Worm (Caenorhabditis elegans): ENCODE measurements around the gene cest-16.

cest-16 gene

DNA sequence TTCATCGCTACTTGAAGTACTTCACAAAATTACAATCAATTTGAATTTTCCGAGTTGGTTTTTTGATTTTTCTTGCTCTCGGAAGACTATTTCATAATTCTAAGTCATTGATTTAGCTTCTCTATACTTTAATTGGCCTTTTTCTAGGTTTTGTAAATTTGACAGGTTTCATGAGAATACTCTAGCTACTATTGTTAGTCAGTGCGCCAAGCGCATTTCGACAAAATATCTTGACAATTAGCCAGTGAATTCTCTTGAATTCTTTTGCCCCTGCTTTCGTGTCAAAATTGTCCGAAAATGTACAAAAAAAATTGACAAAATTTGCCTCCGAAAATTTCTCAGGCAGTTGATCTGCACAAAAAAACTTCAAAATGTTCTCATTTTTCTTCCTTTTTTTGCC is 46.6 kb upstream of the cest-16 start:
- TF ChIP-seq ceh-88 (GFP tag; IDR thresholded peaks at IDR 0.05) (peak; percentile 17), sptf-1 (tag; optimal IDR thresholded peaks at IDR 0.05) (no peak), efl-1 (optimal IDR thresholded peaks at IDR 0.05) (no peak), efl-1 (GFP tag; optimal IDR thresholded peaks at IDR 0.05 in 1 of 2) (peak in 1 of 2 experiments; percentile 50), rnt-1 (tag; optimal IDR thresholded peaks at IDR 0.05) (peak; percentile 16)

DNA sequence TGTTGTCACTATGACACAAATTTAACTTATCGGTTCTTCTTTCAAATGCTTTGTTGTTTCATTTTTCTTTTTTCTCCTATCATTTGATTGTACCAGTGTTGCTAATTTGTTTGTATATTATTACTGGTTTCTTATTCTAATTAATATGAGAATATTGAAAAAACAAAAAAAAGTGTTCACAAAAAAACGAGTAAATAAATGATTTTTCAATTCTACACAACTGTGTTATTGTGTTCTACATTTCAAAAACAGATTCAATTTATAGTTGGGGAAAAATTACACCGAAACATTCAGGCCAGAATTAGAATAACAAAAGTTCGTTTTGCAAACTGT is 46.2 kb upstream of the cest-16 start:
- peak; percentile 19 for TF ChIP-seq snu-23 (GFP tag; optimal IDR thresholded peaks at IDR 0.05)
- TF ChIP-seq F16B12.6 (tag; optimal IDR thresholded peaks at IDR 0.05) = no peak
- TF ChIP-seq unc-98 (GFP tag; IDR thresholded peaks at IDR 0.05) = no peak
- TF ChIP-seq hlh-17 (GFP tag; optimal IDR thresholded peaks at IDR 0.05; ENCODE audit: borderline replicate concordance) = no peak
- TF ChIP-seq mep-1 (tag; optimal IDR thresholded peaks at IDR 0.05) = peak; percentile 36
- TF ChIP-seq ceh-63 (GFP tag; optimal IDR thresholded peaks at IDR 0.05) = no peak
- peak in 1 of 2 experiments; percentile 37 for TF ChIP-seq lsy-2 (tag; optimal IDR thresholded peaks at IDR 0.05)
- TF ChIP-seq jun-1 (tag; optimal IDR thresholded peaks at IDR 0.05) = no peak
- TF ChIP-seq swsn-7 (tag; optimal IDR thresholded peaks at IDR 0.05) = no peak

DNA sequence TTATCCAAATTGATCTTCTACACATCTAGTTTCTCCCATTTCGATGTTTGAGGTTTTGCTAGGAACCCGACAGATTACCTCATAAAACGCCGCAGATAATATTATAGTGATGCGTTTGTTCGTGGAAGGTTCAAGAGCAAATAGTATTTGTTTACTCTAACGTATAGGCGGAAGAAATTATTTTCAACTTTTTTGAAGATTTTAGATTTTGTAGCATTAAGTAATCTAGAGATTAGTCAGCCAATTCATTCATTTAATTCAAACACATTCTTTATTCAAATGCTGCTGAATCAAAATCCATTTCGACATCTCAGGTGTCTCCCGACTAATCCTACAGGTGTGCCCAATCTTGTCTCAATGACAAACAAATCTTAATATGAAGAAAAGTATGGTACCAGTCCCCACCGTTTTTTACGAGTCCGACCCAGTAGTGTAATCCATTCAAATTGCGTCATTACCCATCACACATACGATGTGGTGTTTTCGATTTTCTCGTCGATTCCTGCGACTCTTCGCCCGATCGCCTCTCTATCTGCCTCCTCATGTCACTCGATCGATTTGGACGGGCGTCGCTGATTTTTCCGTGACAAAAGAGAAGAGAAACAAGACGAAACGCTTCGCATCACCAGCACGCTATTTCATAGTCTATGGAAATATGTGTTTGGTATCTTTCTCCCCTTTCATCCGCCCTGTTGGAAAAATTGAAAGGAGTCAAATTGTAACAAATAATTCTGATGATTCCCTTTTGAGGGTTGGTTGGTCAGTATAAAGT is 45.7 kb upstream of the cest-16 start:
- TF ChIP-seq alr-1 (tag; optimal IDR thresholded peaks at IDR 0.05; ENCODE audit: borderline replicate concordance) (no peak), efl-1 (optimal IDR thresholded peaks at IDR 0.05) (peak; percentile 16 to 19), efl-1 (GFP tag; optimal IDR thresholded peaks at IDR 0.05 in 1 of 2) (peak in 1 of 2 experiments; percentile 85), pag-3 (tag; optimal IDR thresholded peaks at IDR 0.05; ENCODE audit: borderline replicate concordance, insufficient read depth) (no peak), elt-3 (tag; optimal IDR thresholded peaks at IDR 0.05) (peak in 1 of 6 experiments; percentile 54), irx-1 (tag; optimal IDR thresholded peaks at IDR 0.05) (no peak), skn-1 (tag; optimal IDR thresholded peaks at IDR 0.05) (peak; percentile 54), hpl-2 (GFP tag; optimal IDR thresholded peaks at IDR 0.05) (no peak), Y116A8C.19 (tag; optimal IDR thresholded peaks at IDR 0.05; ENCODE audit: borderline replicate concordance) (no peak), sox-4 (tag; optimal IDR thresholded peaks at IDR 0.05) (no peak), elt-2 (tag; optimal IDR thresholded peaks at IDR 0.05) (peak; percentile 43), lsy-2 (tag; optimal IDR thresholded peaks at IDR 0.05) (peak; percentile 27 to 58), egl-27 (tag; optimal IDR thresholded peaks at IDR 0.05) (no peak), F16B12.6 (tag; optimal IDR thresholded peaks at IDR 0.05) (no peak), lin-15B (tag; optimal IDR thresholded peaks at IDR 0.05) (no peak), mef-2 (tag; optimal IDR thresholded peaks at IDR 0.05) (no peak), nhr-28 (tag; optimal IDR thresholded peaks at IDR 0.05) (no peak), ceh-8 (GFP tag; optimal IDR thresholded peaks at IDR 0.05) (no peak), vab-15 (tag; optimal IDR thresholded peaks at IDR 0.05) (no peak), tbx-2 (tag; optimal IDR thresholded peaks at IDR 0.05) (peak; percentile 45), nhr-77 (tag; optimal IDR thresholded peaks at IDR 0.05) (peak; percentile 31), nhr-19 (GFP tag; conservative IDR thresholded peaks at IDR 0.05) (peak; percentile 53), zag-1 (tag; optimal IDR thresholded peaks at IDR 0.05) (no peak), ztf-4 (tag; optimal IDR thresholded peaks at IDR 0.05) (peak; percentile 63), nhr-12 (tag; optimal IDR thresholded peaks at IDR 0.05) (no peak), aly-2 (tag; optimal IDR thresholded peaks at IDR 0.05) (no peak), sup-37 (GFP tag; optimal IDR thresholded peaks at IDR 0.05) (peak; percentile 14), nhr-76 (tag; optimal IDR thresholded peaks at IDR 0.05) (no peak), nhr-84 (tag; optimal IDR thresholded peaks at IDR 0.05) (no peak), ceh-82 (tag; optimal IDR thresholded peaks at IDR 0.05) (peak in 1 of 3 experiments; percentile 19), lin-13 (GFP tag; optimal IDR thresholded peaks at IDR 0.05) (peak; percentile 43), ceh-88 (GFP tag; IDR thresholded peaks at IDR 0.05) (peak; percentile 57; the same call in 1 of the 2 replicates), egl-13 (tag; optimal IDR thresholded peaks at IDR 0.05) (no peak), unc-130 (tag; optimal IDR thresholded peaks at IDR 0.05) (peak; percentile 85), ceh-63 (GFP tag; optimal IDR thresholded peaks at IDR 0.05) (peak; percentile 0), lir-3 (tag; optimal IDR thresholded peaks at IDR 0.05; ENCODE audit: poor library complexity) (peak; percentile 33), blmp-1 (tag; optimal IDR thresholded peaks at IDR 0.05) (peak; percentile 90), mdl-1 (tag; optimal IDR thresholded peaks at IDR 0.05) (peak in 1 of 2 experiments; percentile 75), fkh-8 (tag; optimal IDR thresholded peaks at IDR 0.05) (peak; percentile 11)
